Fruit fly (Drosophila melanogaster) whole organism, embryonic: ENCODE results near the gene CG13384.

Source experiments
- Bgb ChIP-seq: fragments of 200-800 bp; sonication (Bioruptor generic); IDR thresholded peaks from 2 replicates; pipeline ENCODE4 v1.3.6; 2022; ENCODE audit warnings: missing biosample characterization, missing genetic modification characterization; ENCODE audit not compliant: partially characterized antibody
- Blimp-1 ChIP-seq: fragments of 200-800 bp; sonication (Bioruptor generic); optimal IDR thresholded peaks from 3 replicates; lab custom pipeline; 2018; ENCODE audit warnings: missing biosample characterization, missing genetic modification characterization, mild to moderate bottlenecking, moderate library complexity, missing genetic modification reagents
- CG10654 ChIP-seq: fragments of 200-800 bp; sonication (Bioruptor generic); optimal IDR thresholded peaks from 2 replicates; lab custom pipeline; 2016; ENCODE audit warnings: missing biosample characterization, missing genetic modification characterization
- CG11085 ChIP-seq: fragments of 200-800 bp; sonication (Bioruptor generic); IDR thresholded peaks from 2 replicates; pipeline ENCODE4 v1.3.6; 2022; ENCODE audit warnings: missing biosample characterization, missing genetic modification characterization
- CG11247 ChIP-seq: fragments of 200-800 bp; sonication (Bioruptor generic); IDR thresholded peaks from 2 replicates; pipeline ENCODE4 v1.3.6; 2022; ENCODE audit warnings: missing biosample characterization, missing genetic modification characterization
- CG14667 ChIP-seq: fragments of 200-800 bp; sonication (Bioruptor generic); IDR thresholded peaks from 2 replicates; pipeline ENCODE4 v1.3.6; 2022; ENCODE audit warnings: missing biosample characterization, missing genetic modification characterization
- CG15011 ChIP-seq: fragments of 200-800 bp; sonication (Bioruptor generic); optimal IDR thresholded peaks from 3 replicates; lab custom pipeline; 2018; ENCODE audit warnings: missing biosample characterization, mild to moderate bottlenecking, missing genetic modification characterization
- CG16863 ChIP-seq: fragments of 200-800 bp; sonication (Bioruptor generic); optimal IDR thresholded peaks from 3 replicates; lab custom pipeline; 2016; ENCODE audit warnings: missing biosample characterization, missing genetic modification characterization
- CG17359 ChIP-seq: fragments of 200-800 bp; sonication (Bioruptor generic); optimal IDR thresholded peaks from 3 replicates; lab custom pipeline; 2018; ENCODE audit warnings: missing biosample characterization, mild to moderate bottlenecking, missing genetic modification characterization, moderate library complexity
- CG18476 ChIP-seq: fragments of 200-800 bp; sonication (Bioruptor generic); optimal IDR thresholded peaks from 2 replicates; lab custom pipeline; 2016; ENCODE audit warnings: missing biosample characterization, mild to moderate bottlenecking, missing genetic modification characterization
- CG3065 ChIP-seq: fragments of 200-800 bp; sonication (Bioruptor generic); optimal IDR thresholded peaks from 2 replicates; lab custom pipeline; 2016; ENCODE audit warnings: missing biosample characterization, missing genetic modification characterization
- CG33557 ChIP-seq: fragments of 200-800 bp; sonication (Bioruptor generic); optimal IDR thresholded peaks from 2 replicates; lab custom pipeline; 2019; ENCODE audit warnings: missing biosample characterization, mild to moderate bottlenecking, missing genetic modification characterization, moderate library complexity
- CG4820 ChIP-seq: fragments of 200-800 bp; sonication (Bioruptor generic); optimal IDR thresholded peaks from 3 replicates; lab custom pipeline; 2016; ENCODE audit warnings: missing biosample characterization, missing genetic modification characterization
- CG4854 ChIP-seq: fragments of 200-800 bp; sonication (Bioruptor generic); optimal IDR thresholded peaks from 2 replicates; lab custom pipeline; 2016; ENCODE audit warnings: missing biosample characterization, missing genetic modification characterization, inconsistent platforms
- CG6854 ChIP-seq: fragments of 200-800 bp; sonication (Bioruptor generic); optimal IDR thresholded peaks from 3 replicates; lab custom pipeline; 2017; ENCODE audit warnings: missing biosample characterization, mild to moderate bottlenecking, missing genetic modification characterization
- CG7556 ChIP-seq: fragments of 200-800 bp; sonication (Bioruptor generic); optimal IDR thresholded peaks from 2 replicates; lab custom pipeline; 2017; ENCODE audit warnings: missing biosample characterization, mild to moderate bottlenecking, missing genetic modification characterization
- CG8478 ChIP-seq: fragments of >200 bp; optimal IDR thresholded peaks from 2 replicates; lab custom pipeline; 2018
- CG9609 ChIP-seq: fragments of 200-800 bp; sonication (Bioruptor generic); optimal IDR thresholded peaks from 3 replicates; lab custom pipeline; 2016; ENCODE audit warnings: missing biosample characterization, missing genetic modification characterization
- CG9932 ChIP-seq: fragments of 200-800 bp; sonication (Bioruptor generic); IDR thresholded peaks from 2 replicates; pipeline ENCODE4 v1.3.6; 2022; ENCODE audit warnings: missing biosample characterization, missing genetic modification characterization
- Dref ChIP-seq: fragments of 200-800 bp; sonication (Bioruptor generic); IDR thresholded peaks from 2 replicates; pipeline ENCODE4 v1.3.6; 2022; ENCODE audit warnings: missing biosample characterization, missing genetic modification characterization
- Elba2 ChIP-seq: fragments of 200-800 bp; sonication (Bioruptor generic); optimal IDR thresholded peaks from 3 replicates; lab custom pipeline; 2016; ENCODE audit warnings: missing biosample characterization, missing genetic modification characterization
- HLHmδ ChIP-seq: fragments of 200-800 bp; sonication (Bioruptor generic); optimal IDR thresholded peaks from 2 replicates; lab custom pipeline; 2018; ENCODE audit warnings: missing biosample characterization, mild to moderate bottlenecking, missing genetic modification characterization, moderate library complexity
- MBD-R2 ChIP-seq: fragments of 200-800 bp; sonication (Bioruptor generic); IDR thresholded peaks from 2 replicates; pipeline ENCODE4 v1.3.6; 2022; ENCODE audit warnings: missing biosample characterization, missing genetic modification characterization
- Mad ChIP-seq: fragments of 200-800 bp; sonication (Bioruptor generic); optimal IDR thresholded peaks from 2 replicates; lab custom pipeline; 2016; ENCODE audit warnings: missing biosample characterization, missing genetic modification characterization
- Med ChIP-seq: fragments of 200-800 bp; sonication (Bioruptor generic); peaks from one replicate; lab custom pipeline; 2016; ENCODE audit warnings: missing biosample characterization, missing genetic modification characterization, mild to moderate bottlenecking, inconsistent platforms, moderate library complexity
- Mes4 ChIP-seq: fragments of 200-800 bp; sonication (Bioruptor generic); optimal IDR thresholded peaks from 2 replicates; lab custom pipeline; 2016; ENCODE audit warnings: missing biosample characterization, missing genetic modification characterization
- Nf-YC ChIP-seq: fragments of 200-800 bp; optimal IDR thresholded peaks from 3 replicates; lab custom pipeline; 2019; ENCODE audit warnings: missing biosample characterization, mild to moderate bottlenecking, missing genetic modification characterization, moderate library complexity
- Ssrp ChIP-seq: fragments of 200-800 bp; sonication (Bioruptor generic); optimal IDR thresholded peaks from 2 replicates; lab custom pipeline; 2018; ENCODE audit warnings: missing biosample characterization, mild to moderate bottlenecking, missing genetic modification characterization, moderate library complexity
- cas ChIP-seq: fragments of 200-800 bp; sonication (Bioruptor generic); IDR thresholded peaks from 2 replicates; pipeline ENCODE4 v1.3.6; 2022; ENCODE audit warnings: missing biosample characterization, missing genetic modification characterization
- caup ChIP-seq: fragments of 200-800 bp; sonication (Bioruptor generic); optimal IDR thresholded peaks from 3 replicates; lab custom pipeline; 2017; ENCODE audit warnings: missing biosample characterization, mild to moderate bottlenecking, missing genetic modification characterization, moderate library complexity; ENCODE audit not compliant: severe bottlenecking
- chn ChIP-seq: fragments of 200-800 bp; sonication (Bioruptor generic); optimal IDR thresholded peaks from 2 replicates; lab custom pipeline; 2016; ENCODE audit warnings: missing biosample characterization, missing genetic modification characterization
- ci ChIP-seq: fragments of 200-800 bp; sonication (Bioruptor generic); IDR thresholded peaks from 3 replicates; pipeline ENCODE4 v1.3.6; 2022; ENCODE audit warnings: missing biosample characterization, missing genetic modification characterization
- corto ChIP-seq: fragments of 200-800 bp; sonication (Bioruptor generic); optimal IDR thresholded peaks from 2 replicates; lab custom pipeline; 2016; ENCODE audit warnings: missing biosample characterization, mild to moderate bottlenecking, missing genetic modification characterization, moderate library complexity
- crp ChIP-seq, 2 experiments: fragments of 200-800 bp; sonication (Bioruptor generic); optimal IDR thresholded peaks; 2 replicates in 1 of 2; 3 replicates in 1 of 2; lab custom pipeline; 2017; ENCODE audit warnings: missing biosample characterization in 2 of 2, missing genetic modification characterization in 2 of 2, mild to moderate bottlenecking in 1 of 2, moderate library complexity in 1 of 2
- dan ChIP-seq: fragments of 200-800 bp; sonication (Bioruptor generic); IDR thresholded peaks from 2 replicates; pipeline ENCODE4 v1.3.6; 2022; ENCODE audit warnings: missing biosample characterization, missing genetic modification characterization
- danr ChIP-seq: fragments of 200-800 bp; sonication (Bioruptor generic); IDR thresholded peaks from 2 replicates; pipeline ENCODE4 v1.3.6; 2022; ENCODE audit warnings: missing biosample characterization, missing genetic modification characterization
- dysf ChIP-seq: fragments of 200-800 bp; sonication (Bioruptor generic); IDR thresholded peaks from 3 replicates; pipeline ENCODE4 v1.3.6; 2022; ENCODE audit warnings: missing biosample characterization, missing genetic modification characterization
- kah ChIP-seq: fragments of 200-800 bp; sonication (Bioruptor generic); optimal IDR thresholded peaks from 2 replicates; lab custom pipeline; 2018; ENCODE audit warnings: missing biosample characterization, mild to moderate bottlenecking, missing genetic modification characterization
- lab ChIP-seq: fragments of 200-800 bp; sonication (Bioruptor generic); optimal IDR thresholded peaks from 3 replicates; lab custom pipeline; 2017; ENCODE audit warnings: missing biosample characterization, missing genetic modification characterization, mild to moderate bottlenecking, moderate library complexity, missing genetic modification reagents
- lbe ChIP-seq: fragments of 200-800 bp; sonication (Bioruptor generic); optimal IDR thresholded peaks from 2 replicates; lab custom pipeline; 2016; ENCODE audit warnings: missing biosample characterization, mild to moderate bottlenecking, missing genetic modification characterization
- maf-S ChIP-seq: fragments of 200-800 bp; sonication (Bioruptor generic); optimal IDR thresholded peaks from 2 replicates; lab custom pipeline; 2016; ENCODE audit warnings: missing biosample characterization, missing genetic modification characterization
- mirr ChIP-seq: fragments of 200-800 bp; sonication (Bioruptor generic); optimal IDR thresholded peaks from 3 replicates; lab custom pipeline; 2018; ENCODE audit warnings: missing biosample characterization, mild to moderate bottlenecking, missing genetic modification characterization
- otp ChIP-seq: fragments of 200-800 bp; sonication (Bioruptor generic); IDR thresholded peaks from 3 replicates; pipeline ENCODE4, ENCODE4 v1.3.6; 2022; ENCODE audit warnings: missing biosample characterization, missing genetic modification characterization
- peb ChIP-seq: fragments of 200-800 bp; sonication (Bioruptor generic); IDR thresholded peaks from 2 replicates; pipeline ENCODE4 v1.3.6; 2022; ENCODE audit warnings: missing biosample characterization, missing genetic modification characterization
- repo ChIP-seq: fragments of 200-800 bp; sonication (Bioruptor generic); optimal IDR thresholded peaks from 2 replicates; lab custom pipeline; 2016; ENCODE audit warnings: missing biosample characterization, missing genetic modification characterization
- ro ChIP-seq: fragments of 200-800 bp; sonication (Bioruptor generic); IDR thresholded peaks from 2 replicates; pipeline ENCODE4 v1.3.6; 2022; ENCODE audit warnings: missing biosample characterization, missing genetic modification characterization
- seq ChIP-seq: fragments of 200-800 bp; sonication (Bioruptor generic); IDR thresholded peaks from 2 replicates; pipeline ENCODE4 v1.3.6; 2022; ENCODE audit warnings: missing biosample characterization, missing genetic modification characterization
- slou ChIP-seq: fragments of 200-800 bp; sonication (Bioruptor generic); optimal IDR thresholded peaks from 3 replicates; lab custom pipeline; 2016; ENCODE audit warnings: missing biosample characterization, missing genetic modification characterization
- tin ChIP-seq: fragments of 200-800 bp; sonication (Bioruptor generic); optimal IDR thresholded peaks from 3 replicates; lab custom pipeline; 2016; ENCODE audit warnings: missing biosample characterization, missing genetic modification characterization

CG13384 gene

DNA sequence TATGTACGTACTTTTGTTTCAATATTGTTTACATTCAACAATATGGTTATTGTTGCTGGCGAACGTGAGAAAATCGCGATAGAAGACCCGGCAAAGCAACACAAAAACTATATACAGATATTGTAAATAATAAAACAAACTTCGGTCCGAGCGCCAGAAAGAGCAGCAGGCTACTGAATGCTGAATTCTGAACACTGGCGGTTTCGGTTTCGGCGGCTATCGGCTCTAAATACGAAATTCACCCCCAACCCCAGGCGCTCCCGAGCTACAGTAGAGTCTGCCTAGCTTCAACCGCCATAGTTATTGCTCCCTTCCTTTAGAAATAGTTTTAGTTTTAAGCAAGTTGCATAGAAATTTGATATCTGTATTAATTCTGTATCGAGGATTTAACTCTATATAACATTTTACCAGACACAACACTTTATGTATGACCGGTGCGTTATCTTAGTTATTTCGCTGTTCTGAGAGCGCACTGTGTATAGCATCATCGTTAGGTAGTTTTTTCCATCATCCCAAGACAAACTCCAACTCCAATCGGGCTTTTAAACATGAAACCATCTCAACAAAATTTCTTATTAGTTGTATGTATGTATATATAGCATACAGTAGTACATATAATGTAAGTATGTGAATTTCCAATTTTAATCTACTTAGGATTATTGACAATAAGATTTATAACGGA is 21.8 kb upstream of the CG13384 start, which contains the start of gene CG7627 (continued):
- TF ChIP-seq CG14667 (GFP tag; lab: Robert Waterston, UW) (peak; percentile 82; the same call in 1 of the 2 replicates), Dref (GFP tag; lab: Robert Waterston, UW) (peak; percentile 27), repo (GFP tag; lab: Kevin White, UChicago) (peak; percentile 73), MBD-R2 (no peak; the same call in 1 of the 2 replicates), dysf (GFP tag; lab: Robert Waterston, UW) (peak; percentile 86), HLHmδ (GFP tag; lab: Kevin White, UChicago) (no peak), dan (GFP tag; lab: Robert Waterston, UW) (no peak), Bgb (GFP tag; lab: Robert Waterston, UW) (peak; percentile 38; the same call in 1 of the 2 replicates), danr (GFP tag; lab: Robert Waterston, UW) (0 out of 2 replicates have a peak, but pooled peaks have one; percentile 40), slou (peak; percentile 17), CG9609 (peak; percentile 72), Ssrp (tag; lab: Kevin White, UChicago) (peak; percentile 61), CG17359 (tag; lab: Kevin White, UChicago) (peak; percentile 81), crp (GFP tag; optimal IDR thresholded peaks at IDR 0.05; lab: Kevin White, UChicago) (peak in 1 of 2 experiments; percentile 7), seq (GFP tag; lab: Robert Waterston, UW) (peak; percentile 71), chn (peak; percentile 56), CG3065 (no peak), CG10654 (GFP tag; lab: Kevin White, UChicago) (peak; percentile 50), lbe (GFP tag; lab: Kevin White, UChicago) (peak; percentile 65), kah (peak; percentile 20), CG15011 (peak; percentile 1), CG11247 (GFP tag; lab: Robert Waterston, UW) (peak; percentile 88), CG7556 (peak; percentile 85), Blimp-1 (GFP tag; lab: Kevin White, UChicago) (peak; percentile 66), maf-S (peak; percentile 43), lab (GFP tag; lab: Kevin White, UChicago) (peak; percentile 88), Elba2 (GFP tag; lab: Kevin White, UChicago) (peak; percentile 89), cas (peak; percentile 44; the same call in 1 of the 2 replicates), peb (peak; percentile 65), CG6854 (GFP tag; lab: Kevin White, UChicago) (peak; percentile 60), CG4820 (GFP tag; lab: Kevin White, UChicago) (peak; percentile 72), ci (GFP tag; lab: Robert Waterston, UW) (peak; percentile 67; the same call in 2 of the 3 replicates), CG4854 (peak; percentile 19), CG9932 (GFP tag; lab: Robert Waterston, UW) (peak; percentile 83), ro (GFP tag; lab: Robert Waterston, UW) (peak; percentile 70), Mes4 (GFP tag; lab: Kevin White, UChicago) (peak; percentile 35), otp (GFP tag; lab: Robert Waterston, UW) (0 out of 3 replicates have a peak, but pooled peaks have one; percentile 59), Med (GFP tag; lab: Kevin White, UChicago) (peak; percentile 97), CG16863 (peak; percentile 40), tin (GFP tag; lab: Kevin White, UChicago) (peak; percentile 68), CG33557 (peak; percentile 43), Mad (GFP tag; lab: Kevin White, UChicago) (no peak), CG18476 (GFP tag; lab: Kevin White, UChicago) (peak; percentile 64), CG8478 (lab: Kevin White, UChicago) (no peak), Nf-YC (peak; percentile 55), corto (no peak), mirr (GFP tag; lab: Kevin White, UChicago) (no peak), CG11085 (GFP tag; lab: Robert Waterston, UW) (peak; percentile 72; the same call in 1 of the 2 replicates), caup (GFP tag; lab: Kevin White, UChicago) (peak; percentile 73)
